Worm (Caenorhabditis elegans) whole organism, midembryonic: Measurements from ENCODE around the gene F25E5.16.

Source experiments
- T22C8.4 ChIP-seq: fragments of 200-800 bp; sonication (Bioruptor generic); IDR thresholded peaks from 2 replicates; pipeline ENCODE4 v1.3.6; 2022; ENCODE audit warnings: missing genetic modification characterization, missing compliant biosample characterization
- cog-1 ChIP-seq: sonication (generic microtip); optimal IDR thresholded peaks from 2 replicates; lab custom pipeline; 2016; ENCODE audit warnings: missing genetic modification characterization, missing compliant biosample characterization
- flt-1 ChIP-seq: fragments of 200-800 bp; sonication (Bioruptor generic); IDR thresholded peaks from 2 replicates; pipeline ENCODE4 v1.3.6; 2022; ENCODE audit warnings: missing genetic modification characterization, missing compliant biosample characterization
- klf-2 ChIP-seq: fragments of 200-800 bp; sonication (Bioruptor generic); conservative IDR thresholded peaks from 2 replicates; pipeline ENCODE4 v1.3.6; 2022; ENCODE audit warnings: missing genetic modification reagents, missing genetic modification characterization, missing compliant biosample characterization
- med-1 ChIP-seq: sonication (generic microtip); optimal IDR thresholded peaks from 2 replicates; lab custom pipeline; 2017; ENCODE audit warnings: missing genetic modification characterization, mild to moderate bottlenecking, missing compliant biosample characterization, antibody characterized with exemption, missing genetic modification reagents; ENCODE audit not compliant: insufficient read depth
- ref-1 ChIP-seq: fragments of 200-800 bp; sonication (Bioruptor generic); conservative IDR thresholded peaks from 2 replicates; pipeline ENCODE4 v1.3.6; 2022; ENCODE audit warnings: missing genetic modification reagents, missing genetic modification characterization, missing compliant biosample characterization
- tab-1 ChIP-seq: fragments of 200-800 bp; sonication (Bioruptor generic); IDR thresholded peaks from 2 replicates; pipeline ENCODE4 v1.3.6; 2022; ENCODE audit warnings: missing genetic modification characterization, missing compliant biosample characterization
- ztf-23 ChIP-seq: fragments of 200-800 bp; sonication (Bioruptor generic); IDR thresholded peaks from 2 replicates; pipeline ENCODE4 v1.3.6; 2022; ENCODE audit warnings: missing genetic modification reagents, missing genetic modification characterization, missing compliant biosample characterization
- ztf-29 ChIP-seq: fragments of 200-800 bp; sonication (Bioruptor generic); IDR thresholded peaks from 2 replicates; pipeline ENCODE4 v1.3.6; 2022; ENCODE audit warnings: missing genetic modification reagents, missing genetic modification characterization, missing compliant biosample characterization

F25E5.16 gene

ce11 chrV:7424336-7424735, 13.7 kb upstream of the F25E5.16 start, which contains the start of gene F18E3.10:
Gene F18E3.10 (minus strand): TSS chrV:7424436.
- no peak for TF ChIP-seq klf-2
- TF ChIP-seq med-1 (GFP tag; lab: Kevin White, UChicago) = no peak
- no peak for TF ChIP-seq ztf-29 (GFP tag; lab: Robert Waterston, UW)
- TF ChIP-seq tab-1 (GFP tag; lab: Robert Waterston, UW) = no peak
- TF ChIP-seq T22C8.4 (GFP tag; lab: Robert Waterston, UW) = no peak
- no peak for TF ChIP-seq cog-1 (tag; lab: Kevin White, UChicago)
- TF ChIP-seq flt-1 (GFP tag; lab: Robert Waterston, UW) = no peak
- no peak for TF ChIP-seq ref-1
- no peak for TF ChIP-seq ztf-23

DNA sequence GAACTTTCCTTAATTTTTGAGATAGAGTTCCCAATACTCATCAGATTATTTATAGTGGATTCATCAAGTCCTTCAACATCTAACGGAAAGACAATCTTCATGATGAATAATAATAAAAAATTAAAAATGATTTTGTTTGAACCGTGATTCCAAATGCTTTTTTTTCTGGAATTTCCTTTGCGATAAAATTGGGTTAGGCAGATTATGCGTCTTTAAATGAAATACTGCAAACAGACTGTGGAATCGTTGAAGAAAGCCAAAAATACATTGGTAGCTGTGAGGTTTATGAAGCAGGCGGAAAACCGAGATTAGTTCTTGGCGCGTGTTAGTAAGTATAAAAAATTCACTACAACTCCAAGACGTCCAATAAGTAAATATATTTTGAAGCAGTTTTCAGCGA, 11.5 kb upstream of the F25E5.16 start, which contains the start of gene srw-68:
srw-68 (minus strand) TSS at position 101 of the 400 bp plus-strand sequence.
- TF ChIP-seq flt-1 (GFP tag; lab: Robert Waterston, UW) (no peak), med-1 (GFP tag; lab: Kevin White, UChicago) (no peak), T22C8.4 (GFP tag; lab: Robert Waterston, UW) (no peak), ztf-29 (GFP tag; lab: Robert Waterston, UW) (no peak), ztf-23 (no peak), tab-1 (GFP tag; lab: Robert Waterston, UW) (no peak), klf-2 (no peak)

- TF ChIP-seq klf-2 (no peak), med-1 (GFP tag; lab: Kevin White, UChicago) (no peak), tab-1 (GFP tag; lab: Robert Waterston, UW) (no peak), cog-1 (tag; lab: Kevin White, UChicago) (no peak), flt-1 (GFP tag; lab: Robert Waterston, UW) (no peak), ref-1 (no peak), ztf-29 (GFP tag; lab: Robert Waterston, UW) (no peak), T22C8.4 (GFP tag; lab: Robert Waterston, UW) (no peak), ztf-23 (no peak)
Observed at ce11 chrV:7428880-7429279, 9.2 kb upstream of the F25E5.16 start, which contains the start of gene srw-69. Gene srw-69 (minus strand): TSS chrV:7428980.

- TF ChIP-seq klf-2 (no peak), flt-1 (GFP tag; lab: Robert Waterston, UW) (no peak), med-1 (GFP tag; lab: Kevin White, UChicago) (no peak), tab-1 (GFP tag; lab: Robert Waterston, UW) (no peak), T22C8.4 (GFP tag; lab: Robert Waterston, UW) (no peak)
Observed at ce11 chrV:7431016-7431415, 7.1 kb upstream of the F25E5.16 start, which contains the start of gene srw-71. Gene srw-71 (minus strand): TSS chrV:7431116.

- TF ChIP-seq klf-2 = no peak
- TF ChIP-seq ztf-29 (GFP tag; lab: Robert Waterston, UW) = no peak
- TF ChIP-seq med-1 (GFP tag; lab: Kevin White, UChicago) = no peak
- no peak for TF ChIP-seq T22C8.4 (GFP tag; lab: Robert Waterston, UW)
- TF ChIP-seq ref-1 = no peak
- no peak for TF ChIP-seq cog-1 (tag; lab: Kevin White, UChicago)
- no peak for TF ChIP-seq tab-1 (GFP tag; lab: Robert Waterston, UW)
- no peak for TF ChIP-seq flt-1 (GFP tag; lab: Robert Waterston, UW)
- TF ChIP-seq ztf-23 = no peak
Observed at ce11 chrV:7432441-7433146, 5.5 kb upstream of the F25E5.16 start.

- TF ChIP-seq klf-2 (no peak), cog-1 (tag; lab: Kevin White, UChicago) (no peak)
Observed at ce11 chrV:7434805-7435363, 3.2 kb upstream of the F25E5.16 start.

DNA sequence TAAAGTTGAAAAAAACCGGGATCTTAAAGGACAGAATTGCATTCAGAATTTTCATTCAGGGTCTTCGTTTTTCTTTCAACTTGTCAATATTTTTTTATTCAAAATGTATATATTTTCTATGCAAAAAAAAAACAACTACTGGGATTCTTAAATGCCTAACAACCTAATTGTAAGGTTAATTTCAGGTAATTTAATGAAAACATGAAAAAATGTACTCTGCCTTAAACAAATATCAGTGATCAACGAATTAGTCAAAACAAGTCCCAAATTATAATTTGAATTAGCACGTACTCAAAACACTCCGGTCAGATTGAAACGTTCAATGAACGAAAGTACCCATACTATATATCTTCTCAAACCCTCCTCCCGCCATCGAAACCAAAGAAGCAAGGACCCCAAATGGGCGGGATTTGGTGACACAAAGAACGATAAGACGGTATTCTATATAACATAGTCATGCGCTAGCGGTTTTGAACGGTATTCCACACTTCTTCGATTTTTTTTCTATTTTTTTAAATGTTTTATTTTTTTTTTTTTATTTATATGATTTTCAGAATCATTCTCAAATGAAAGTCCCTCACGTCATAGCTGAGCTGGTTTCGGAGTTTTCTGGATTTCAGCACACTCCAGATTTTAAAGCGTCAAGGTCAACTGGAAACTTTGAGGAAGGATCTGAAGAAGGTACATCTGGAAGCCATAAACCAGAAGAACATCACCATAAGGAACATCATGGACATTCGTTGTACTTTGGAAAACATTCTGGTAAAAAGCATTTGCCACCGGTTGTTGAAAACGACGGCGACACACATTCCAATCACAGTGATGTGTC, 2.5 kb upstream of the F25E5.16 start, which contains the start of the genes ddo-2 and F25E5.8:
ddo-2 (minus strand) TSS at position 330 of the 829 bp plus-strand sequence.
F25E5.8 (plus strand) TSS at position 555 of the 829 bp plus-strand sequence.
- no peak for TF ChIP-seq ztf-23
- TF ChIP-seq ztf-29 (GFP tag; lab: Robert Waterston, UW) = no peak
- no peak for TF ChIP-seq med-1 (GFP tag; lab: Kevin White, UChicago)
- no peak for TF ChIP-seq ref-1
- TF ChIP-seq flt-1 (GFP tag; lab: Robert Waterston, UW) = no peak
- TF ChIP-seq klf-2 = no peak
- no peak for TF ChIP-seq T22C8.4 (GFP tag; lab: Robert Waterston, UW)
- no peak for TF ChIP-seq tab-1 (GFP tag; lab: Robert Waterston, UW)
- no peak for TF ChIP-seq cog-1 (tag; lab: Kevin White, UChicago)

DNA sequence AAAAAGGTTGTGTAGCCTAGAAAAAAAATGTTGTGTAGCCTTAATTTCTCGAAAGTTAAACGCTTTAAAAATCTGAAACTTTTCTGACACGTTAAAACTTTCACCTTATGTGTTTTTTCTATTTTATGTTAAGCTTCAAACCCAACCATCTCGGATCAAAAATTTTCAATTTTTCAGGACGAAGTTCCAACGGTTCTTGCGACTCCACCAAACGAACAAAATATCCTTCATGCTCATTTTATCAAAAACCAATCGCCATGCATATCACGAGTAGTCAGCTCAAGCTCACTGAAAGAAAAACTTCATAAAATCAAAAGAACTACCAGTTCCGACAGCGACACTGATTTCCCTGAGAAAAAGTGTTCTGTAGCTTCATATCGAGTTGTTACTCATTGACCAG, 1.6 kb upstream of the F25E5.16 start:
- no peak for TF ChIP-seq ztf-29 (GFP tag; lab: Robert Waterston, UW)
- no peak for TF ChIP-seq cog-1 (tag; lab: Kevin White, UChicago)
- TF ChIP-seq T22C8.4 (GFP tag; lab: Robert Waterston, UW) = no peak
- TF ChIP-seq flt-1 (GFP tag; lab: Robert Waterston, UW) = no peak
- no peak for TF ChIP-seq klf-2
- TF ChIP-seq ztf-23 = no peak
- no peak for TF ChIP-seq ref-1
- TF ChIP-seq med-1 (GFP tag; lab: Kevin White, UChicago) = no peak
- no peak for TF ChIP-seq tab-1 (GFP tag; lab: Robert Waterston, UW)

ce11 chrV:7436911-7437310, 1.2 kb upstream of the F25E5.16 start:
- TF ChIP-seq ztf-29 (GFP tag; lab: Robert Waterston, UW) = no peak
- TF ChIP-seq flt-1 (GFP tag; lab: Robert Waterston, UW) = no peak
- no peak for TF ChIP-seq cog-1 (tag; lab: Kevin White, UChicago)
- no peak for TF ChIP-seq ztf-23
- no peak for TF ChIP-seq T22C8.4 (GFP tag; lab: Robert Waterston, UW)
- TF ChIP-seq tab-1 (GFP tag; lab: Robert Waterston, UW) = no peak
- TF ChIP-seq med-1 (GFP tag; lab: Kevin White, UChicago) = no peak
- TF ChIP-seq ref-1 = no peak
- TF ChIP-seq klf-2 = no peak
